Fruit fly (Drosophila melanogaster) whole organism, embryonic: ENCODE data around the gene Tet.

ENCODE experiments used
- CG10543 ChIP-seq: fragments of 200-800 bp; sonication (Bioruptor generic); optimal IDR thresholded peaks from 3 replicates; lab custom pipeline; 2017; ENCODE audit warnings: missing biosample characterization, mild to moderate bottlenecking, missing genetic modification characterization, moderate library complexity
- CG10565 ChIP-seq: fragments of 200-800 bp; sonication (Bioruptor generic); optimal IDR thresholded peaks from 3 replicates; lab custom pipeline; 2016; ENCODE audit warnings: missing biosample characterization, mild to moderate bottlenecking, missing genetic modification characterization
- CG10979 ChIP-seq: fragments of 200-800 bp; sonication (Bioruptor generic); optimal IDR thresholded peaks from 2 replicates; lab custom pipeline; 2018; ENCODE audit warnings: missing biosample characterization, mild to moderate bottlenecking, missing genetic modification characterization, moderate library complexity
- CG11247 ChIP-seq: fragments of 200-800 bp; sonication (Bioruptor generic); IDR thresholded peaks from 2 replicates; pipeline ENCODE4 v1.3.6; 2022; ENCODE audit warnings: missing biosample characterization, missing genetic modification characterization
- CG14014 ChIP-seq: fragments of 200-800 bp; sonication (Bioruptor generic); IDR thresholded peaks from 2 replicates; pipeline ENCODE4 v1.3.6; 2022; ENCODE audit warnings: missing biosample characterization, missing genetic modification characterization
- CG3838 ChIP-seq: fragments of 200-800 bp; sonication (Bioruptor generic); optimal IDR thresholded peaks from 3 replicates; lab custom pipeline; 2016; ENCODE audit warnings: missing biosample characterization, missing genetic modification characterization
- CG7372 ChIP-seq: fragments of 200-800 bp; sonication (Bioruptor generic); IDR thresholded peaks from 2 replicates; pipeline ENCODE4 v1.3.6; 2022; ENCODE audit warnings: missing biosample characterization, missing genetic modification characterization
- CG9727 ChIP-seq: fragments of 200-800 bp; sonication (Bioruptor generic); optimal IDR thresholded peaks from 3 replicates; lab custom pipeline; 2017; ENCODE audit warnings: missing biosample characterization, mild to moderate bottlenecking, missing genetic modification characterization
- Drgx ChIP-seq: fragments of 200-800 bp; sonication (Bioruptor generic); IDR thresholded peaks from 2 replicates; pipeline ENCODE4 v1.3.6; 2022; ENCODE audit warnings: missing biosample characterization, missing genetic modification characterization
- H15 ChIP-seq: fragments of 200-800 bp; sonication (Bioruptor generic); IDR thresholded peaks from 3 replicates; pipeline ENCODE4 v1.3.6; 2022; ENCODE audit warnings: missing biosample characterization, missing genetic modification characterization
- Hsf ChIP-seq: fragments of 200-800 bp; sonication (Bioruptor generic); optimal IDR thresholded peaks from 3 replicates; lab custom pipeline; 2016; ENCODE audit warnings: missing biosample characterization, missing genetic modification characterization
- Med ChIP-seq: fragments of 200-800 bp; sonication (Bioruptor generic); peaks from one replicate; lab custom pipeline; 2016; ENCODE audit warnings: missing biosample characterization, missing genetic modification characterization, mild to moderate bottlenecking, inconsistent platforms, moderate library complexity
- Ravus ChIP-seq: fragments of 200-800 bp; sonication (Bioruptor generic); IDR thresholded peaks from 2 replicates; pipeline ENCODE4 v1.3.6; 2022; ENCODE audit warnings: missing biosample characterization, missing genetic modification characterization
- aop ChIP-seq: fragments of 200-800 bp; sonication (Bioruptor generic); IDR thresholded peaks from 2 replicates; pipeline ENCODE4 v1.3.6; 2022; ENCODE audit warnings: missing biosample characterization, missing genetic modification characterization
- bigmax ChIP-seq: fragments of 200-800 bp; sonication (Bioruptor generic); optimal IDR thresholded peaks from 2 replicates; lab custom pipeline; 2018; ENCODE audit warnings: missing biosample characterization, mild to moderate bottlenecking, missing genetic modification characterization
- bsh ChIP-seq, 2 experiments: fragments of 200-800 bp; sonication (Bioruptor generic); optimal IDR thresholded peaks; 2 replicates each; lab custom pipeline; 2017 to 2018; ENCODE audit warnings: mild to moderate bottlenecking in 2 of 2, missing biosample characterization in 2 of 2, missing genetic modification characterization in 2 of 2, moderate library complexity in 1 of 2
- cad ChIP-seq: fragments of >200 bp; optimal IDR thresholded peaks from 2 replicates; lab custom pipeline; 2017; ENCODE audit warnings: missing biosample characterization, missing genetic modification characterization
- chinmo ChIP-seq: fragments of 200-800 bp; sonication (Bioruptor generic); IDR thresholded peaks from 4 replicates; pipeline ENCODE4 v1.3.6; 2022; ENCODE audit warnings: missing biosample characterization, missing genetic modification characterization; ENCODE audit not compliant: partially characterized antibody
- croc ChIP-seq: fragments of 200-800 bp; sonication (Bioruptor generic); conservative IDR thresholded peaks from 3 replicates; pipeline ENCODE4 v1.3.6; 2022; ENCODE audit warnings: missing biosample characterization, missing genetic modification characterization
- cwo ChIP-seq: fragments of 200-800 bp; sonication (Bioruptor generic); optimal IDR thresholded peaks from 3 replicates; lab custom pipeline; 2017; ENCODE audit warnings: missing biosample characterization, missing genetic modification characterization, mild to moderate bottlenecking, moderate library complexity, missing genetic modification reagents
- emc ChIP-seq: fragments of 200-800 bp; sonication (Bioruptor generic); optimal IDR thresholded peaks from 2 replicates; lab custom pipeline; 2016; ENCODE audit warnings: missing biosample characterization, missing genetic modification characterization
- eve ChIP-seq, 2 experiments: fragments of >200 bp; optimal IDR thresholded peaks; 2 replicates each; lab custom pipeline; 2017; ENCODE audit warnings: missing biosample characterization in 2 of 2, missing genetic modification characterization in 2 of 2
- h ChIP-seq: fragments of >200 bp; optimal IDR thresholded peaks from 2 replicates; lab custom pipeline; 2017
- jigr1 ChIP-seq: fragments of 200-800 bp; sonication (Bioruptor generic); IDR thresholded peaks from 3 replicates; pipeline ENCODE4 v1.3.6; 2022; ENCODE audit warnings: missing biosample characterization, missing genetic modification characterization
- jing ChIP-seq: fragments of 200-800 bp; sonication (Bioruptor generic); optimal IDR thresholded peaks from 2 replicates; lab custom pipeline; 2018; ENCODE audit warnings: missing biosample characterization, mild to moderate bottlenecking, missing genetic modification characterization
- kah ChIP-seq: fragments of 200-800 bp; sonication (Bioruptor generic); optimal IDR thresholded peaks from 2 replicates; lab custom pipeline; 2018; ENCODE audit warnings: missing biosample characterization, mild to moderate bottlenecking, missing genetic modification characterization
- lab ChIP-seq: fragments of 200-800 bp; sonication (Bioruptor generic); optimal IDR thresholded peaks from 3 replicates; lab custom pipeline; 2017; ENCODE audit warnings: missing biosample characterization, missing genetic modification characterization, mild to moderate bottlenecking, moderate library complexity, missing genetic modification reagents
- nom ChIP-seq: fragments of 200-800 bp; sonication (Bioruptor generic); optimal IDR thresholded peaks from 2 replicates; lab custom pipeline; 2017; ENCODE audit warnings: missing biosample characterization, missing genetic modification characterization, mild to moderate bottlenecking, moderate library complexity, missing genetic modification reagents
- oc ChIP-seq: fragments of 200-800 bp; sonication (Bioruptor generic); optimal IDR thresholded peaks from 2 replicates; lab custom pipeline; 2018; ENCODE audit warnings: missing biosample characterization, mild to moderate bottlenecking, missing genetic modification characterization, moderate library complexity
- onecut ChIP-seq: fragments of 200-800 bp; sonication (Bioruptor generic); IDR thresholded peaks from 2 replicates; pipeline ENCODE4 v1.3.6; 2022; ENCODE audit warnings: missing biosample characterization, missing genetic modification characterization
- pita ChIP-seq: fragments of 200-800 bp; sonication (Bioruptor generic); optimal IDR thresholded peaks from 2 replicates; lab custom pipeline; 2017; ENCODE audit warnings: missing biosample characterization, mild to moderate bottlenecking, missing genetic modification characterization
- pros ChIP-seq: fragments of 200-800 bp; sonication (Bioruptor generic); optimal IDR thresholded peaks from 3 replicates; lab custom pipeline; 2019; ENCODE audit warnings: missing biosample characterization, mild to moderate bottlenecking, missing genetic modification characterization, moderate library complexity
- pzg ChIP-seq: fragments of 200-800 bp; sonication (Bioruptor generic); optimal IDR thresholded peaks from 3 replicates; lab custom pipeline; 2018; ENCODE audit warnings: missing biosample characterization, mild to moderate bottlenecking, missing genetic modification characterization, moderate library complexity
- run ChIP-seq: fragments of 200-800 bp; sonication (Bioruptor generic); optimal IDR thresholded peaks from 3 replicates; lab custom pipeline; 2018; ENCODE audit warnings: missing biosample characterization, mild to moderate bottlenecking, missing genetic modification characterization
- scrt ChIP-seq: fragments of 200-800 bp; sonication (Bioruptor generic); optimal IDR thresholded peaks from 2 replicates; lab custom pipeline; 2018; ENCODE audit warnings: missing biosample characterization, mild to moderate bottlenecking, missing genetic modification characterization, moderate library complexity
- sens ChIP-seq: fragments of 200-800 bp; sonication (Bioruptor generic); peaks from one replicate; lab custom pipeline; 2016; ENCODE audit warnings: missing biosample characterization, missing genetic modification characterization
- sr ChIP-seq: fragments of 200-800 bp; sonication (Bioruptor generic); IDR thresholded peaks from 3 replicates; pipeline ENCODE4 v1.3.6; 2022; ENCODE audit warnings: missing biosample characterization, missing genetic modification characterization
- usp ChIP-seq: fragments of >200 bp; optimal IDR thresholded peaks from 2 replicates; lab custom pipeline; 2017; ENCODE audit warnings: missing biosample characterization, missing genetic modification characterization
- vvl ChIP-seq: fragments of 200-800 bp; sonication (Bioruptor generic); IDR thresholded peaks from 2 replicates; pipeline ENCODE4 v1.3.6; 2022; ENCODE audit warnings: missing biosample characterization, missing genetic modification characterization
- z ChIP-seq: fragments of 200-800 bp; sonication (Bioruptor generic); IDR thresholded peaks from 3 replicates; pipeline ENCODE4 v1.3.6; 2022; ENCODE audit warnings: missing biosample characterization, missing genetic modification characterization

The Tet gene

dm6 chr3L:2819687-2820086 is 59.3 kb downstream of the Tet start:
- TF ChIP-seq onecut (GFP tag; lab: Robert Waterston, UW) (peak; percentile 84), jigr1 (GFP tag; lab: Robert Waterston, UW) (no peak), oc (tag; lab: Kevin White, UChicago) (peak; percentile 8), pros (GFP tag; lab: Kevin White, UChicago) (peak; percentile 87), CG10543 (GFP tag; lab: Kevin White, UChicago) (no peak), pzg (GFP tag; lab: Kevin White, UChicago) (no peak), usp (no peak), lab (GFP tag; lab: Kevin White, UChicago) (peak; percentile 66), CG10979 (tag; lab: Kevin White, UChicago) (no peak), eve (GFP tag; optimal IDR thresholded peaks at IDR 0.05; lab: Kevin White, UChicago) (peak in 1 of 2 experiments; percentile 8), z (GFP tag; lab: Robert Waterston, UW) (no peak)

dm6 chr3L:2818784-2819183 is 60.2 kb downstream of the Tet start:
- TF ChIP-seq cwo (GFP tag; lab: Kevin White, UChicago) (no peak), Med (peak; percentile 13), jing (no peak), CG9727 (GFP tag; lab: Kevin White, UChicago) (no peak), Drgx (GFP tag; lab: Robert Waterston, UW) (peak; percentile 45)
- TF ChIP-seq, all 482 proteins: peak for 2

dm6 chr3L:2817872-2818271 is 61.1 kb downstream of the Tet start:
- TF ChIP-seq Hsf (GFP tag; lab: Kevin White, UChicago) (no peak), Ravus (no peak), aop (GFP tag; lab: Robert Waterston, UW) (no peak), sr (GFP tag; lab: Robert Waterston, UW) (no peak), CG3838 (no peak), H15 (no peak), h (lab: Kevin White, UChicago) (no peak), Drgx (GFP tag; lab: Robert Waterston, UW) (peak; percentile 63; the same call in 1 of the 2 replicates), croc (no peak), nom (GFP tag; lab: Kevin White, UChicago) (peak; percentile 82), scrt (GFP tag; lab: Kevin White, UChicago) (no peak), emc (GFP tag; lab: Kevin White, UChicago) (no peak), pita (GFP tag; lab: Kevin White, UChicago) (no peak), bsh (GFP tag; optimal IDR thresholded peaks at IDR 0.05; lab: Kevin White, UChicago) (peak in 1 of 2 experiments; percentile 55), run (no peak), CG14014 (GFP tag; lab: Robert Waterston, UW) (no peak), sens (GFP tag; lab: Kevin White, UChicago) (peak; percentile 35)

dm6 chr3L:2816655-2817054 is 62.3 kb downstream of the Tet start:
- TF ChIP-seq cad (GFP tag; lab: Kevin White, UChicago) (peak; percentile 22), vvl (GFP tag; lab: Robert Waterston, UW) (peak; percentile 58; the same call in 1 of the 2 replicates), bigmax (GFP tag; lab: Kevin White, UChicago) (no peak), CG10565 (GFP tag; lab: Kevin White, UChicago) (no peak), chinmo (GFP tag; lab: Robert Waterston, UW) (0 out of 4 replicates have a peak, but pooled peaks have one; percentile 40), CG11247 (no peak), CG7372 (GFP tag; lab: Robert Waterston, UW) (peak; percentile 57; the same call in 1 of the 2 replicates), kah (GFP tag; lab: Kevin White, UChicago) (no peak)
- TF ChIP-seq, all 482 proteins: peak for 4
